Fruit fly (Drosophila melanogaster) S2 (cell line): ENCODE data around the gene CG7368.

ENCODE experiments used
- CG8478 ChIP-seq: fragments of >200 bp; optimal IDR thresholded peaks from 2 replicates; lab custom pipeline; 2018
- CTCF ChIP-seq, 2 experiments: fragments of >200 bp; optimal IDR thresholded peaks; 2 replicates each; lab custom pipeline; 2018

DNA sequence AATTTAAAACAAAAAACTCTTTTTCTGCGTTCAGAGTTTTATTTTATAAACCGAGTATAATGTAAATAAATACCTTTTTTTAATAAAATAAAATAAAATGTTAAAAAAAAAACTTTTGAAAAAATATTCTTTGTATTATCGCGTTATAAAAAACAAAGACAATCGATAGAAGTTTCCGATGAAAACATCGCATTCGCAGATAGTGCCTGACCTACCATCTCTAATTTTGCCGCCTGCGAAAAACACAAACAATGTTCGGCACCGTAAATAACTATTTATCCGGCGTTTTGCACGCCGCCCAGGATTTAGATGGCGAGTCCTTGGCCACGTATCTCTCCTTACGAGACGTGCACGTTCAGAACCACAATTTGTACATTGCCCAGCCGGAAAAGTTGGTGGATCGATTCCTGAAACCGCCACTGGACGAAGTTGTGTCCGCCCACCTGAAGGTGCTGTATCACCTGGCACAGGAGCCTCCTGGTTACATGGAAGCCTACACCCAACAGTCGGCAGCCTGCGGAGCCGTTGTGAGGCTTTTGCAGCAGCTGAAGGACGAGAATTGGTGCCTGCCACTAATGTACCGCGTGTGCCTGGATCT, 29.3 kb downstream of the CG7368 start, which contains the start of gene PCID2:
- TF ChIP-seq CG8478 (lab: Kevin White, UChicago) (no peak), CTCF (optimal IDR thresholded peaks at IDR 0.05; lab: Kevin White, UChicago) (no peak)
